Fruit fly (Drosophila melanogaster) whole organism: ENCODE measurements around the gene Dpm3.

Experiments used
- Dll ChIP-seq: fragments of >200 bp; optimal IDR thresholded peaks from 2 replicates; lab custom pipeline; 2017
- EcR ChIP-seq, 2 experiments: fragments of >200 bp; optimal IDR thresholded peaks; 2 replicates each; lab custom pipeline; 2017; ENCODE audit warnings: missing biosample characterization in 2 of 2, missing genetic modification characterization in 2 of 2, missing genetic modification reagents in 2 of 2
- pan ChIP-seq: fragments of >200 bp; optimal IDR thresholded peaks from 2 replicates; lab custom pipeline; 2017
- psq ChIP-seq: fragments of >200 bp; optimal IDR thresholded peaks from 2 replicates; lab custom pipeline; 2017

dm6 chr3R:13403032-13403459 lies at the start of gene Dpm3:
- TF ChIP-seq psq (lab: Kevin White, UChicago), result no peak
- no peak for TF ChIP-seq pan (lab: Kevin White, UChicago)
- no peak for TF ChIP-seq EcR (GFP tag; optimal IDR thresholded peaks at IDR 0.05; lab: Kevin White, UChicago)
- no peak for TF ChIP-seq Dll (lab: Kevin White, UChicago)
